Worm (Caenorhabditis elegans) whole organism, L2 larva: ENCODE data around the gene Y45G5AM.4.

Experiments used
- C34F6.9 ChIP-seq: fragments of 150-350 bp; optimal IDR thresholded peaks from 2 replicates; lab custom pipeline; 2014; ENCODE audit warnings: missing biosample characterization, missing genetic modification characterization
- R02D3.7 ChIP-seq: fragments of 150-350 bp; optimal IDR thresholded peaks from 2 replicates; lab custom pipeline; 2014; ENCODE audit warnings: missing biosample characterization, missing genetic modification characterization
- ZK546.5 ChIP-seq: sonication (generic microtip); optimal IDR thresholded peaks from 2 replicates; lab custom pipeline; 2017; ENCODE audit warnings: missing biosample characterization, missing genetic modification characterization
- fos-1 ChIP-seq: fragments of 150-350 bp; optimal IDR thresholded peaks from 2 replicates; lab custom pipeline; 2014; ENCODE audit warnings: missing biosample characterization, missing genetic modification characterization
- gmeb-1 ChIP-seq: fragments of 150-350 bp; optimal IDR thresholded peaks from 2 replicates; lab custom pipeline; 2014; ENCODE audit warnings: missing biosample characterization, missing genetic modification characterization
- lsy-2 ChIP-seq, 2 experiments: fragments of 150-350 bp in 1 of 2; sonication (generic microtip) in 1 of 2; optimal IDR thresholded peaks; 2 replicates each; lab custom pipeline; 2014 to 2017; ENCODE audit warnings: missing biosample characterization in 2 of 2, missing genetic modification characterization in 2 of 2
- nhr-129 ChIP-seq: fragments of 150-350 bp; optimal IDR thresholded peaks from 2 replicates; lab custom pipeline; 2014; ENCODE audit warnings: missing biosample characterization, missing genetic modification characterization
- nhr-237 ChIP-seq: fragments of 150-350 bp; optimal IDR thresholded peaks from 2 replicates; lab custom pipeline; 2014; ENCODE audit warnings: missing biosample characterization, missing genetic modification characterization
- nhr-25 ChIP-seq: fragments of 150-350 bp; sonication (generic microtip); optimal IDR thresholded peaks from 3 replicates; lab custom pipeline; 2014; ENCODE audit warnings: missing biosample characterization, missing genetic modification characterization
- skn-1 ChIP-seq: sonication (generic microtip); optimal IDR thresholded peaks from 2 replicates; lab custom pipeline; 2017; ENCODE audit warnings: missing biosample characterization, missing genetic modification characterization
- snpc-4 ChIP-seq: fragments of 150-350 bp; optimal IDR thresholded peaks from 2 replicates; lab custom pipeline; 2014; ENCODE audit warnings: missing biosample characterization, missing genetic modification characterization
- unc-62 ChIP-seq: fragments of 150-350 bp; optimal IDR thresholded peaks from 2 replicates; lab custom pipeline; 2014; ENCODE audit warnings: missing biosample characterization, missing genetic modification reagents, missing genetic modification characterization
- zag-1 ChIP-seq: fragments of 150-350 bp; optimal IDR thresholded peaks from 2 replicates; lab custom pipeline; 2014; ENCODE audit warnings: missing biosample characterization, missing genetic modification characterization
- ztf-4 ChIP-seq: fragments of 150-350 bp; optimal IDR thresholded peaks from 2 replicates; lab custom pipeline; 2014; ENCODE audit warnings: missing biosample characterization, missing genetic modification characterization

DNA sequence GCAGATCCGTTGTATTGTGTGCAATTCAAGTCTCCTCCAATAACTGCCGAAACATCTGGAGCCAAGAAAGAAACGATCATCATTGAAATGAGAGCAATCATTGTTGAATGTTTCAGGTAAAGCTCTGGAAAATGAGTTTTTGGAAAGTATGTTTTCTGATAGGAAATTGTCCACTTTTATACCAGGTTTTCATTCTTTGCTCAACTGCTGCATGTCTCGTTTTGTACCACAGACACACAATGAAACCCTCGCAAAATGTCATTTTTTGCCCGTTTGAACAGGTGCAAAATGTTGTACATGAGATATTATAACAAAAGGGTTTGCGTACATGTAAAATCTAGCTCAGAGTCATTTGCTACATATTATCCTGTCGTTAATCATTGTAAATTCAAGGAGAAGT lies 42.4 kb upstream of the Y45G5AM.4 start, which contains the start of gene T05B4.10:
- TF ChIP-seq nhr-129 (tag; lab: Kevin White, UChicago) = no peak
- TF ChIP-seq nhr-237 (tag; lab: Kevin White, UChicago) = no peak
- TF ChIP-seq unc-62 = no peak
- TF ChIP-seq snpc-4 (tag; lab: Kevin White, UChicago) = no peak
- TF ChIP-seq zag-1 (tag; lab: Kevin White, UChicago) = no peak
- no peak for TF ChIP-seq ztf-4 (tag; lab: Kevin White, UChicago)
- no peak for TF ChIP-seq ZK546.5 (tag; lab: Kevin White, UChicago)
- no peak for TF ChIP-seq fos-1 (tag; lab: Kevin White, UChicago)
- TF ChIP-seq nhr-25 (tag; lab: Kevin White, UChicago) = no peak
- TF ChIP-seq C34F6.9 (tag; lab: Kevin White, UChicago) = no peak
- no peak for TF ChIP-seq skn-1 (tag; lab: Kevin White, UChicago)
- no peak for TF ChIP-seq lsy-2 (tag; optimal IDR thresholded peaks at IDR 0.05; lab: Kevin White, UChicago)
- no peak for TF ChIP-seq R02D3.7 (tag; lab: Kevin White, UChicago)
- no peak for TF ChIP-seq gmeb-1 (tag; lab: Kevin White, UChicago)
